Worm (Caenorhabditis elegans): ENCODE measurements around the gene col-44.
A peak's percentile ranks its signal among the peaks of the same experiment; 100 is the strongest.

col-44 gene

ce11 chrX:13596003-13596767 lies 4.9 kb downstream of the col-44 start, which contains the start of gene F54B11.5 (continued):
- TF ChIP-seq nfya-2 (GFP tag; IDR thresholded peaks at IDR 0.05) (no peak), lin-35 (GFP tag; optimal IDR thresholded peaks at IDR 0.05) (peak in 1 of 3 experiments; percentile 37)

- TF ChIP-seq madf-10 (tag; optimal IDR thresholded peaks at IDR 0.05), result no peak
- TF ChIP-seq D2030.7 (GFP tag; IDR thresholded peaks at IDR 0.05), result no peak
- TF ChIP-seq attf-6 (GFP tag; IDR thresholded peaks at IDR 0.05), result no peak
- no peak for TF ChIP-seq lin-40 (tag; optimal IDR thresholded peaks at IDR 0.05)
- TF ChIP-seq hmg-1.2 (GFP tag; IDR thresholded peaks at IDR 0.05), result no peak
- no peak for TF ChIP-seq snpc-4 (GFP tag; optimal IDR thresholded peaks at IDR 0.05)
- no peak for TF ChIP-seq snpc-4 (tag; optimal IDR thresholded peaks at IDR 0.05)
- no peak for TF ChIP-seq hsf-1 (GFP tag; IDR thresholded peaks at IDR 0.05)
- TF ChIP-seq attf-5 (GFP tag; optimal IDR thresholded peaks at IDR 0.05), result peak; percentile 35
- TF ChIP-seq F39B2.1 (GFP tag; IDR thresholded peaks at IDR 0.05), result no peak
- TF ChIP-seq ceh-40 (GFP tag; IDR thresholded peaks at IDR 0.05), result 0 out of 2 replicates have a peak, but pooled peaks have one; percentile 19
- no peak for TF ChIP-seq tbx-9 (tag; optimal IDR thresholded peaks at IDR 0.05; ENCODE audit: borderline replicate concordance)
- TF ChIP-seq ztf-28 (GFP tag; IDR thresholded peaks at IDR 0.05), result no peak
- no peak for TF ChIP-seq nfyb-1 (GFP tag; IDR thresholded peaks at IDR 0.05)
- peak; percentile 6 for TF ChIP-seq K12H6.12 (tag; optimal IDR thresholded peaks at IDR 0.05)
- no peak for TF ChIP-seq gei-17 (GFP tag; optimal IDR thresholded peaks at IDR 0.05)
- peak; percentile 40; the same call in 1 of the 2 replicates for TF ChIP-seq zfh-2 (GFP tag; conservative IDR thresholded peaks at IDR 0.05)
- TF ChIP-seq ama-1 (optimal IDR thresholded peaks at IDR 0.05), result no peak
- TF ChIP-seq ama-1 (GFP tag; optimal IDR thresholded peaks at IDR 0.05), result no peak
- TF ChIP-seq dox-1 (GFP tag; IDR thresholded peaks at IDR 0.05), result peak; percentile 50; the same call in 1 of the 2 replicates
- no peak for TF ChIP-seq F10E7.11 (tag; optimal IDR thresholded peaks at IDR 0.05)
- TF ChIP-seq nhr-90 (tag; optimal IDR thresholded peaks at IDR 0.05), result no peak
- no peak for TF ChIP-seq aptf-2 (GFP tag; conservative IDR thresholded peaks at IDR 0.05)
- TF ChIP-seq dpl-1 (GFP tag; optimal IDR thresholded peaks at IDR 0.05), result no peak
- TF ChIP-seq ztf-6 (GFP tag; IDR thresholded peaks at IDR 0.05), result no peak
- TF ChIP-seq lir-1 (GFP tag; conservative IDR thresholded peaks at IDR 0.05), result no peak
- TF ChIP-seq B0336.3 (GFP tag; IDR thresholded peaks at IDR 0.05), result no peak
- TF ChIP-seq nhr-80 (tag; optimal IDR thresholded peaks at IDR 0.05), result peak; percentile 54
- no peak for TF ChIP-seq chd-7 (tag; optimal IDR thresholded peaks at IDR 0.05)
- no peak for TF ChIP-seq cebp-1 (GFP tag; IDR thresholded peaks at IDR 0.05)
- no peak for TF ChIP-seq cebp-1 (tag; optimal IDR thresholded peaks at IDR 0.05)
- no peak for TF ChIP-seq unc-130 (GFP tag; optimal IDR thresholded peaks at IDR 0.05)
- TF ChIP-seq sea-2 (GFP tag; IDR thresholded peaks at IDR 0.05), result no peak
- no peak for TF ChIP-seq mes-4 (tag; optimal IDR thresholded peaks at IDR 0.05)
- no peak for TF ChIP-seq mcd-1 (GFP tag; IDR thresholded peaks at IDR 0.05)
- TF ChIP-seq let-526 (GFP tag; IDR thresholded peaks at IDR 0.05), result no peak
- TF ChIP-seq attf-3 (GFP tag; conservative IDR thresholded peaks at IDR 0.05), result peak; percentile 89
- TF ChIP-seq mxl-1 (tag; optimal IDR thresholded peaks at IDR 0.05), result no peak
- peak in 1 of 3 experiments; percentile 40 for TF ChIP-seq lin-35 (GFP tag; optimal IDR thresholded peaks at IDR 0.05)
- no peak for TF ChIP-seq him-1 (tag; optimal IDR thresholded peaks at IDR 0.05)
- no peak for TF ChIP-seq snpc-1.1 (tag; optimal IDR thresholded peaks at IDR 0.05; ENCODE audit: insufficient read depth)
- no peak for TF ChIP-seq snpc-3.4 (tag; optimal IDR thresholded peaks at IDR 0.05)
- TF ChIP-seq ceh-91 (GFP tag; IDR thresholded peaks at IDR 0.05), result no peak
- no peak for TF ChIP-seq egl-18 (GFP tag; IDR thresholded peaks at IDR 0.05)
These were observed 6.8 kb downstream of the col-44 start, which contains the start of gene bra-1 for ce11 chrX:13598021-13598499. bra-1 (plus strand) TSS chrX:13598449.
